Worm (Caenorhabditis elegans) whole organism, L1 larva: ENCODE data around the gene rpl-22.
A peak's percentile ranks its signal among the peaks of the same experiment; 100 is the strongest.

Experiments used
- C16A3.4 ChIP-seq: fragments of 150-350 bp; optimal IDR thresholded peaks from 2 replicates; lab custom pipeline; 2014; ENCODE audit warnings: missing biosample characterization, missing genetic modification characterization
- F16B12.6 ChIP-seq: fragments of 150-350 bp; optimal IDR thresholded peaks from 2 replicates; lab custom pipeline; 2014; ENCODE audit warnings: missing biosample characterization, missing genetic modification characterization
- aha-1 ChIP-seq: fragments of 150-350 bp; optimal IDR thresholded peaks from 2 replicates; lab custom pipeline; 2014; ENCODE audit warnings: missing biosample characterization, missing genetic modification characterization
- alr-1 ChIP-seq: fragments of 200-800 bp; sonication (Bioruptor generic); optimal IDR thresholded peaks from 2 replicates; lab custom pipeline; 2018; ENCODE audit warnings: borderline replicate concordance, mild to moderate bottlenecking, missing genetic modification characterization, missing compliant biosample characterization
- aly-2 ChIP-seq: fragments of 150-350 bp; optimal IDR thresholded peaks from 2 replicates; lab custom pipeline; 2014; ENCODE audit warnings: missing biosample characterization, missing genetic modification characterization
- ama-1 ChIP-seq: fragments of 150-350 bp; optimal IDR thresholded peaks from 2 replicates; lab custom pipeline; 2014
- ceh-63 ChIP-seq: fragments of 200-800 bp; sonication (Bioruptor generic); optimal IDR thresholded peaks from 2 replicates; lab custom pipeline; 2018; ENCODE audit warnings: mild to moderate bottlenecking, missing genetic modification characterization, missing compliant biosample characterization
- ceh-8 ChIP-seq: fragments of 200-800 bp; sonication (Bioruptor generic); optimal IDR thresholded peaks from 2 replicates; lab custom pipeline; 2018; ENCODE audit warnings: mild to moderate bottlenecking, missing genetic modification characterization, moderate library complexity, missing compliant biosample characterization
- ceh-82 ChIP-seq, 3 experiments: fragments of 150-350 bp in 1 of 3; sonication (generic microtip) in 2 of 3; optimal IDR thresholded peaks; 2 replicates each; lab custom pipeline; 2014 to 2017; ENCODE audit warnings: missing biosample characterization in 3 of 3, missing genetic modification characterization in 3 of 3
- dpl-1 ChIP-seq, 3 experiments: fragments of 150-350 bp in 2 of 3; sonication (generic microtip) in 1 of 3; optimal IDR thresholded peaks; 2 replicates each; lab custom pipeline; 2014 to 2017; ENCODE audit warnings: missing biosample characterization in 3 of 3, missing genetic modification characterization in 3 of 3, missing genetic modification reagents in 3 of 3
- dsc-1 ChIP-seq: sonication (generic microtip); optimal IDR thresholded peaks from 2 replicates; lab custom pipeline; 2016; ENCODE audit warnings: mild to moderate bottlenecking, missing genetic modification characterization, missing compliant biosample characterization
- efl-1 ChIP-seq, 4 experiments: fragments of 150-350 bp; optimal IDR thresholded peaks in 3 of 4; peaks in 1 of 4; 1 replicate in 1 of 4; 2 replicates in 3 of 4; lab custom pipeline; 2014; ENCODE audit warnings: missing biosample characterization in 2 of 4, missing genetic modification characterization in 2 of 4, missing genetic modification reagents in 2 of 4
- efl-3 ChIP-seq: fragments of 200-800 bp; sonication (Bioruptor generic); optimal IDR thresholded peaks from 2 replicates; lab custom pipeline; 2018; ENCODE audit warnings: mild to moderate bottlenecking, missing genetic modification characterization, missing compliant biosample characterization
- egl-13 ChIP-seq: sonication (generic microtip); optimal IDR thresholded peaks from 2 replicates; lab custom pipeline; 2016; ENCODE audit warnings: missing genotype, missing genetic modification reagents, missing genetic modification characterization, missing compliant biosample characterization
- elt-3 ChIP-seq, 6 experiments: fragments of 150-350 bp in 1 of 6; sonication (generic microtip); optimal IDR thresholded peaks; 2 replicates each; lab custom pipeline; 2017 to 2018; ENCODE audit warnings: missing biosample characterization in 6 of 6, missing genetic modification characterization in 6 of 6, inconsistent platforms in 1 of 6
- fkh-10 ChIP-seq: sonication (generic microtip); optimal IDR thresholded peaks from 2 replicates; lab custom pipeline; 2017; ENCODE audit warnings: missing biosample characterization, missing genetic modification reagents, missing genetic modification characterization
- fkh-8 ChIP-seq: sonication (generic microtip); optimal IDR thresholded peaks from 2 replicates; lab custom pipeline; 2016; ENCODE audit warnings: mild to moderate bottlenecking, missing genetic modification characterization, missing compliant biosample characterization
- fos-1 ChIP-seq: fragments of 150-350 bp; optimal IDR thresholded peaks from 2 replicates; lab custom pipeline; 2014; ENCODE audit warnings: missing biosample characterization, missing genetic modification characterization
- hlh-17 ChIP-seq: fragments of 200-800 bp; sonication (Bioruptor generic); optimal IDR thresholded peaks from 2 replicates; lab custom pipeline; 2018; ENCODE audit warnings: missing genetic modification characterization, mild to moderate bottlenecking, missing compliant biosample characterization, moderate library complexity, borderline replicate concordance
- hlh-4 ChIP-seq: sonication (generic microtip); optimal IDR thresholded peaks from 2 replicates; lab custom pipeline; 2016; ENCODE audit warnings: mild to moderate bottlenecking, missing genetic modification characterization, missing compliant biosample characterization
- hpl-2 ChIP-seq: fragments of 150-350 bp; optimal IDR thresholded peaks from 2 replicates; lab custom pipeline; 2014; ENCODE audit warnings: missing biosample characterization, missing genetic modification reagents, missing genetic modification characterization
- irx-1 ChIP-seq: sonication (generic microtip); optimal IDR thresholded peaks from 2 replicates; lab custom pipeline; 2016; ENCODE audit warnings: missing genetic modification characterization, missing compliant biosample characterization
- isw-1 ChIP-seq: fragments of 200-800 bp; sonication (Bioruptor generic); IDR thresholded peaks from 2 replicates; pipeline ENCODE4 v1.3.6; 2022; ENCODE audit warnings: missing genetic modification characterization, missing compliant biosample characterization
- jun-1 ChIP-seq: fragments of 150-350 bp; optimal IDR thresholded peaks from 2 replicates; lab custom pipeline; 2014; ENCODE audit warnings: missing biosample characterization, missing genetic modification reagents, missing genetic modification characterization
- lin-35 ChIP-seq, 2 experiments: fragments of 150-350 bp; optimal IDR thresholded peaks; 2 replicates each; lab custom pipeline; 2014; ENCODE audit warnings: missing biosample characterization in 2 of 2, missing genetic modification characterization in 2 of 2, missing genetic modification reagents in 2 of 2
- lir-3 ChIP-seq: sonication (generic microtip); optimal IDR thresholded peaks from 2 replicates; lab custom pipeline; 2016; ENCODE audit warnings: mild to moderate bottlenecking, missing genetic modification characterization, moderate library complexity, missing compliant biosample characterization; ENCODE audit not compliant: poor library complexity
- lsy-2 ChIP-seq, 2 experiments: fragments of 150-350 bp; optimal IDR thresholded peaks; 2 replicates each; lab custom pipeline; 2014; ENCODE audit warnings: missing biosample characterization in 2 of 2, missing genetic modification characterization in 2 of 2
- mdl-1 ChIP-seq, 2 experiments: fragments of 150-350 bp; optimal IDR thresholded peaks; 2 replicates each; lab custom pipeline; 2014 to 2017; ENCODE audit warnings: missing biosample characterization in 2 of 2, missing genetic modification characterization in 2 of 2, inconsistent platforms in 1 of 2
- mef-2 ChIP-seq: fragments of 150-350 bp; optimal IDR thresholded peaks from 2 replicates; lab custom pipeline; 2014; ENCODE audit warnings: missing biosample characterization, missing genetic modification characterization
- nhr-11 ChIP-seq: fragments of 150-350 bp; optimal IDR thresholded peaks from 2 replicates; lab custom pipeline; 2014; ENCODE audit warnings: missing biosample characterization, missing genetic modification characterization
- nhr-19 ChIP-seq: fragments of 200-800 bp; sonication (Bioruptor generic); conservative IDR thresholded peaks from 2 replicates; pipeline ENCODE4 v1.3.6; 2022; ENCODE audit warnings: missing genetic modification characterization, missing compliant biosample characterization
- nhr-20 ChIP-seq: sonication (generic microtip); optimal IDR thresholded peaks from 2 replicates; lab custom pipeline; 2016; ENCODE audit warnings: mild to moderate bottlenecking, missing genetic modification characterization, missing compliant biosample characterization
- nhr-237 ChIP-seq: fragments of 150-350 bp; optimal IDR thresholded peaks from 2 replicates; lab custom pipeline; 2014; ENCODE audit warnings: missing biosample characterization, missing genetic modification characterization
- nhr-47 ChIP-seq: sonication (generic microtip); optimal IDR thresholded peaks from 2 replicates; lab custom pipeline; 2016; ENCODE audit warnings: mild to moderate bottlenecking, missing genetic modification characterization, moderate library complexity, missing compliant biosample characterization
- nhr-77 ChIP-seq: fragments of 150-350 bp; optimal IDR thresholded peaks from 2 replicates; lab custom pipeline; 2014; ENCODE audit warnings: missing biosample characterization, missing genetic modification characterization
- nhr-84 ChIP-seq: sonication (generic microtip); optimal IDR thresholded peaks from 2 replicates; lab custom pipeline; 2017; ENCODE audit warnings: missing biosample characterization, missing genetic modification characterization
- nhr-85 ChIP-seq: sonication (generic microtip); peaks from one replicate; lab custom pipeline; 2016; ENCODE audit warnings: missing genetic modification characterization, inconsistent platforms, missing compliant biosample characterization
- nhr-90 ChIP-seq: sonication (generic microtip); optimal IDR thresholded peaks from 2 replicates; lab custom pipeline; 2016; ENCODE audit warnings: mild to moderate bottlenecking, missing genetic modification characterization, missing compliant biosample characterization; ENCODE audit not compliant: poor library complexity
- pag-3 ChIP-seq: sonication (generic microtip); optimal IDR thresholded peaks from 2 replicates; lab custom pipeline; 2017; ENCODE audit warnings: missing genetic modification characterization, mild to moderate bottlenecking, missing compliant biosample characterization, antibody characterized with exemption, borderline replicate concordance; ENCODE audit not compliant: insufficient read depth
- pax-3 ChIP-seq: fragments of 200-800 bp; sonication (Bioruptor generic); optimal IDR thresholded peaks from 2 replicates; lab custom pipeline; 2018; ENCODE audit warnings: mild to moderate bottlenecking, missing genetic modification characterization, moderate library complexity, missing compliant biosample characterization
- pqm-1 ChIP-seq: sonication (generic microtip); optimal IDR thresholded peaks from 3 replicates; lab custom pipeline; 2017; ENCODE audit warnings: missing biosample characterization, missing genetic modification characterization
- rnt-1 ChIP-seq: sonication (generic microtip); optimal IDR thresholded peaks from 2 replicates; lab custom pipeline; 2016; ENCODE audit warnings: mild to moderate bottlenecking, missing genetic modification characterization, moderate library complexity, missing compliant biosample characterization
- skn-1 ChIP-seq: fragments of 150-350 bp; optimal IDR thresholded peaks from 2 replicates; lab custom pipeline; 2014; ENCODE audit warnings: missing biosample characterization, missing genetic modification characterization
- snpc-4 ChIP-seq: fragments of 150-350 bp; optimal IDR thresholded peaks from 2 replicates; lab custom pipeline; 2014; ENCODE audit warnings: missing biosample characterization, missing genetic modification characterization
- sox-4 ChIP-seq: sonication (generic microtip); optimal IDR thresholded peaks from 2 replicates; lab custom pipeline; 2016; ENCODE audit warnings: missing genetic modification characterization, missing compliant biosample characterization
- swsn-7 ChIP-seq: sonication (generic microtip); optimal IDR thresholded peaks from 2 replicates; lab custom pipeline; 2016; ENCODE audit warnings: missing genetic modification characterization, missing compliant biosample characterization
- unc-86 ChIP-seq: sonication (generic microtip); optimal IDR thresholded peaks from 2 replicates; lab custom pipeline; 2016; ENCODE audit warnings: missing genetic modification characterization, missing compliant biosample characterization
- unc-98 ChIP-seq: fragments of 200-800 bp; sonication (Bioruptor generic); IDR thresholded peaks from 2 replicates; pipeline ENCODE4 v1.3.6; 2022; ENCODE audit warnings: missing genetic modification characterization, missing compliant biosample characterization
- vab-15 ChIP-seq: sonication (generic microtip); optimal IDR thresholded peaks from 2 replicates; lab custom pipeline; 2017; ENCODE audit warnings: missing genotype, mild to moderate bottlenecking, missing genetic modification characterization, missing compliant biosample characterization
- zip-4 ChIP-seq: fragments of 200-800 bp; sonication (Bioruptor generic); optimal IDR thresholded peaks from 2 replicates; lab custom pipeline; 2018; ENCODE audit warnings: mild to moderate bottlenecking, missing genetic modification characterization, moderate library complexity, missing compliant biosample characterization

rpl-22 gene

DNA sequence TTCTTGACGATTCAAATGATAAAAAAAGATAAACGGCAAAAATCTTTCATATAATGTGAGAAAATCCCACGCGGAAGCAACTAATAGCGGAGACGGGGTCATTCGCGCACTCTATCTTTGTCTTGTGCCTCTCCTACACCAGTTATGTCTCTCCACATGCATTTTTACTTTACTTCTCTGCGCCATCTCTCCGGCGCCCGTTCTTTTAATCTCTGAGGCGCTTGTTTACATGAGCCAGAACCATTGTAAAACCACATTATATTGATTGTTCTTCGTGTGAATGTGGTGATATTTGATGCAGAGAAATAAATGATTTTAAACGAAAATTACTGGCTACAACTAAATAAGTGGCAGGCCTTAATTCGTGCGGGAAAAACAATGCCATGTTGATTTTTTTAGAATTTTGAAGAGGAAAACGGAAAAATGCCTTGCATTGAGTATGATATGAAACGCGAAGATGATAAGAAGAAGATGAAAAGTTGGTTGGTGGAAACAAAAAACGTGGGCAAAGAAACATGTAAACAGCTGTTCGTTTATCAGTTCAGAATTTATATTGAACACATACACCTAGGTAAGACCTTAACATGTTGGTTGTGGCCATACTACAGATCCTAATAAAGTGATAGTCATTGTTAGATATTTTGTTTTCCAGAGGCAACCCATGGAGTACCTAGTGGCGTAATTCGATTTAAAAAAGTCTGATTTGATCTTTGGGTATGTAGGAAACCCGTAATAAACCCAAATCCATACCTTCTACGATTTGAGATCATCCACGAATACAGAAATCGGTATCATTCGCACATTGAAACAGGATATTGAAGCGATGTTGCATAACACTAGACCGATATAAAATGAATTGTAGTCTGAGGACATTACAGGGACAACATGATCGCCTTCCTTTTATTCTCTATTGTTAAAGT lies 37.2 kb downstream of the rpl-22 start, which contains the start of gene C04G6.2 (continued):
- TF ChIP-seq C16A3.4 (tag; lab: Kevin White, UChicago) (no peak), mdl-1 (tag; optimal IDR thresholded peaks at IDR 0.05; lab: Kevin White, UChicago) (peak in 1 of 2 experiments; percentile 74), nhr-85 (peak; percentile 67), skn-1 (tag; lab: Kevin White, UChicago) (peak; percentile 32), lir-3 (tag; lab: Kevin White, UChicago) (no peak), F16B12.6 (tag; lab: Kevin White, UChicago) (peak; percentile 24), aha-1 (tag; lab: Kevin White, UChicago) (no peak), jun-1 (tag; lab: Kevin White, UChicago) (no peak), alr-1 (tag; lab: Kevin White, UChicago) (no peak), dsc-1 (tag; lab: Kevin White, UChicago) (peak; percentile 18), nhr-47 (tag; lab: Kevin White, UChicago) (peak; percentile 45), vab-15 (tag; lab: Kevin White, UChicago) (no peak), lin-35 (GFP tag; optimal IDR thresholded peaks at IDR 0.05; lab: Kevin White, UChicago) (peak; percentile 37 to 45), fkh-10 (no peak), snpc-4 (tag; lab: Kevin White, UChicago) (peak; percentile 29), egl-13 (tag; lab: Kevin White, UChicago) (no peak), swsn-7 (tag; lab: Kevin White, UChicago) (peak; percentile 40), aly-2 (tag; lab: Kevin White, UChicago) (no peak), fkh-8 (tag; lab: Kevin White, UChicago) (peak; percentile 41), mef-2 (tag; lab: Kevin White, UChicago) (no peak), ceh-82 (tag; optimal IDR thresholded peaks at IDR 0.05; lab: Kevin White, UChicago) (peak in 2 of 3 experiments; percentile 16 to 45), irx-1 (tag; lab: Kevin White, UChicago) (no peak), ceh-8 (no peak), hpl-2 (GFP tag; lab: Kevin White, UChicago) (no peak), nhr-237 (tag; lab: Kevin White, UChicago) (no peak), nhr-77 (tag; lab: Kevin White, UChicago) (peak; percentile 32), lsy-2 (tag; optimal IDR thresholded peaks at IDR 0.05; lab: Kevin White, UChicago) (peak; percentile 44 to 62), nhr-20 (tag; lab: Kevin White, UChicago) (peak; percentile 74), fos-1 (tag; lab: Kevin White, UChicago) (peak; percentile 30), efl-3 (GFP tag; lab: Kevin White, UChicago) (no peak), efl-1 (optimal IDR thresholded peaks at IDR 0.05; lab: Kevin White, UChicago) (peak; percentile 52 to 65), efl-1 (GFP tag; optimal IDR thresholded peaks at IDR 0.05 in 1 of 2; lab: Kevin White, UChicago) (peak; percentile 31 to 94), isw-1 (GFP tag; lab: Robert Waterston, UW) (no peak; the same call in 1 of the 2 replicates), dpl-1 (GFP tag; optimal IDR thresholded peaks at IDR 0.05; lab: Kevin White, UChicago) (peak; percentile 10 to 56 (median 35)), nhr-19 (GFP tag; lab: Robert Waterston, UW) (no peak; the same call in none of the 2 replicates), rnt-1 (tag; lab: Kevin White, UChicago) (peak; percentile 47), ama-1 (lab: Kevin White, UChicago) (no peak), hlh-17 (GFP tag; lab: Kevin White, UChicago) (no peak), pqm-1 (tag; lab: Kevin White, UChicago) (no peak), nhr-90 (tag; lab: Kevin White, UChicago) (no peak), zip-4 (GFP tag; lab: Kevin White, UChicago) (no peak), unc-86 (tag; lab: Kevin White, UChicago) (peak; percentile 16), nhr-84 (tag; lab: Kevin White, UChicago) (no peak), unc-98 (GFP tag; lab: Robert Waterston, UW) (no peak), sox-4 (tag; lab: Kevin White, UChicago) (no peak), pag-3 (tag; lab: Kevin White, UChicago) (no peak), nhr-11 (tag; lab: Kevin White, UChicago) (no peak), pax-3 (tag; lab: Kevin White, UChicago) (no peak), elt-3 (tag; optimal IDR thresholded peaks at IDR 0.05; lab: Kevin White, UChicago) (peak in 1 of 6 experiments; percentile 46), hlh-4 (tag; lab: Kevin White, UChicago) (no peak), ceh-63 (GFP tag; lab: Kevin White, UChicago) (no peak)
